Worm (Caenorhabditis elegans) whole organism, L1 larva: ENCODE data around the gene F21C10.6.
A peak's percentile ranks its signal among the peaks of the same experiment; 100 is the strongest.

Experiments
- C34B4.2 ChIP-seq: sonication (generic microtip); optimal IDR thresholded peaks from 2 replicates; lab custom pipeline; 2017; ENCODE audit warnings: mild to moderate bottlenecking, missing genetic modification characterization, missing compliant biosample characterization
- Y116A8C.19 ChIP-seq: sonication (generic microtip); optimal IDR thresholded peaks from 2 replicates; lab custom pipeline; 2016; ENCODE audit warnings: missing compliant biosample characterization, missing genetic modification characterization, borderline replicate concordance
- aha-1 ChIP-seq: fragments of 150-350 bp; optimal IDR thresholded peaks from 2 replicates; lab custom pipeline; 2014; ENCODE audit warnings: missing biosample characterization, missing genetic modification characterization
- ama-1 ChIP-seq: fragments of 150-350 bp; optimal IDR thresholded peaks from 2 replicates; lab custom pipeline; 2014
- blmp-1 ChIP-seq: fragments of 150-350 bp; optimal IDR thresholded peaks from 2 replicates; lab custom pipeline; 2014; ENCODE audit warnings: missing biosample characterization, missing genetic modification characterization
- ceh-82 ChIP-seq, 3 experiments: fragments of 150-350 bp in 1 of 3; sonication (generic microtip) in 2 of 3; optimal IDR thresholded peaks; 2 replicates each; lab custom pipeline; 2014 to 2017; ENCODE audit warnings: missing biosample characterization in 3 of 3, missing genetic modification characterization in 3 of 3
- ceh-88 ChIP-seq: fragments of 200-800 bp; sonication (Bioruptor generic); IDR thresholded peaks from 2 replicates; pipeline ENCODE4 v1.3.6; 2022; ENCODE audit warnings: missing genetic modification characterization, missing compliant biosample characterization
- ceh-90 ChIP-seq: sonication (generic microtip); optimal IDR thresholded peaks from 2 replicates; lab custom pipeline; 2016; ENCODE audit warnings: missing genetic modification characterization, missing compliant biosample characterization
- ces-1 ChIP-seq: fragments of 150-350 bp; optimal IDR thresholded peaks from 2 replicates; lab custom pipeline; 2014; ENCODE audit warnings: missing biosample characterization, missing genetic modification reagents, missing genetic modification characterization
- dpl-1 ChIP-seq, 3 experiments: fragments of 150-350 bp in 2 of 3; sonication (generic microtip) in 1 of 3; optimal IDR thresholded peaks; 2 replicates each; lab custom pipeline; 2014 to 2017; ENCODE audit warnings: missing biosample characterization in 3 of 3, missing genetic modification characterization in 3 of 3, missing genetic modification reagents in 3 of 3
- efl-1 ChIP-seq, 4 experiments: fragments of 150-350 bp; optimal IDR thresholded peaks in 3 of 4; peaks in 1 of 4; 1 replicate in 1 of 4; 2 replicates in 3 of 4; lab custom pipeline; 2014; ENCODE audit warnings: missing biosample characterization in 2 of 4, missing genetic modification characterization in 2 of 4, missing genetic modification reagents in 2 of 4
- egl-27 ChIP-seq, 2 experiments: fragments of 150-350 bp in 1 of 2; sonication (generic microtip); optimal IDR thresholded peaks; 3 replicates each; lab custom pipeline; 2017 to 2018; ENCODE audit warnings: missing biosample characterization in 2 of 2, missing genetic modification characterization in 2 of 2, missing genetic modification reagents in 2 of 2
- elt-3 ChIP-seq, 6 experiments: fragments of 150-350 bp in 1 of 6; sonication (generic microtip); optimal IDR thresholded peaks; 2 replicates each; lab custom pipeline; 2017 to 2018; ENCODE audit warnings: missing biosample characterization in 6 of 6, missing genetic modification characterization in 6 of 6, inconsistent platforms in 1 of 6
- ets-5 ChIP-seq: fragments of 200-800 bp; sonication (Bioruptor generic); IDR thresholded peaks from 2 replicates; pipeline ENCODE4 v1.3.6; 2022; ENCODE audit warnings: missing genetic modification characterization, missing compliant biosample characterization
- fkh-10 ChIP-seq: sonication (generic microtip); optimal IDR thresholded peaks from 2 replicates; lab custom pipeline; 2017; ENCODE audit warnings: missing biosample characterization, missing genetic modification reagents, missing genetic modification characterization
- fos-1 ChIP-seq: fragments of 150-350 bp; optimal IDR thresholded peaks from 2 replicates; lab custom pipeline; 2014; ENCODE audit warnings: missing biosample characterization, missing genetic modification characterization
- grh-1 ChIP-seq: fragments of 200-800 bp; sonication (Bioruptor generic); IDR thresholded peaks from 2 replicates; pipeline ENCODE4 v1.3.6; 2022; ENCODE audit warnings: missing genetic modification reagents, missing genetic modification characterization, missing compliant biosample characterization
- hpl-2 ChIP-seq: fragments of 150-350 bp; optimal IDR thresholded peaks from 2 replicates; lab custom pipeline; 2014; ENCODE audit warnings: missing biosample characterization, missing genetic modification reagents, missing genetic modification characterization
- irx-1 ChIP-seq: sonication (generic microtip); optimal IDR thresholded peaks from 2 replicates; lab custom pipeline; 2016; ENCODE audit warnings: missing genetic modification characterization, missing compliant biosample characterization
- jun-1 ChIP-seq: fragments of 150-350 bp; optimal IDR thresholded peaks from 2 replicates; lab custom pipeline; 2014; ENCODE audit warnings: missing biosample characterization, missing genetic modification reagents, missing genetic modification characterization
- lin-13 ChIP-seq: fragments of 150-350 bp; optimal IDR thresholded peaks from 2 replicates; lab custom pipeline; 2014; ENCODE audit warnings: missing biosample characterization, missing genetic modification reagents, missing genetic modification characterization
- lin-14 ChIP-seq: fragments of 200-800 bp; sonication (Bioruptor generic); optimal IDR thresholded peaks from 2 replicates; lab custom pipeline; 2018; ENCODE audit warnings: mild to moderate bottlenecking, missing genetic modification characterization, moderate library complexity, missing compliant biosample characterization
- lin-15B ChIP-seq: fragments of 150-350 bp; sonication (generic microtip); optimal IDR thresholded peaks from 3 replicates; lab custom pipeline; 2014; ENCODE audit warnings: missing biosample characterization, missing genetic modification characterization
- lin-35 ChIP-seq, 2 experiments: fragments of 150-350 bp; optimal IDR thresholded peaks; 2 replicates each; lab custom pipeline; 2014; ENCODE audit warnings: missing biosample characterization in 2 of 2, missing genetic modification characterization in 2 of 2, missing genetic modification reagents in 2 of 2
- lir-3 ChIP-seq: sonication (generic microtip); optimal IDR thresholded peaks from 2 replicates; lab custom pipeline; 2016; ENCODE audit warnings: mild to moderate bottlenecking, missing genetic modification characterization, moderate library complexity, missing compliant biosample characterization; ENCODE audit not compliant: poor library complexity
- mdl-1 ChIP-seq, 2 experiments: fragments of 150-350 bp; optimal IDR thresholded peaks; 2 replicates each; lab custom pipeline; 2014 to 2017; ENCODE audit warnings: missing biosample characterization in 2 of 2, missing genetic modification characterization in 2 of 2, inconsistent platforms in 1 of 2
- mef-2 ChIP-seq: fragments of 150-350 bp; optimal IDR thresholded peaks from 2 replicates; lab custom pipeline; 2014; ENCODE audit warnings: missing biosample characterization, missing genetic modification characterization
- mep-1 ChIP-seq: fragments of 150-350 bp; optimal IDR thresholded peaks from 2 replicates; lab custom pipeline; 2014; ENCODE audit warnings: missing biosample characterization, missing genetic modification characterization
- nhr-11 ChIP-seq: fragments of 150-350 bp; optimal IDR thresholded peaks from 2 replicates; lab custom pipeline; 2014; ENCODE audit warnings: missing biosample characterization, missing genetic modification characterization
- nhr-20 ChIP-seq: sonication (generic microtip); optimal IDR thresholded peaks from 2 replicates; lab custom pipeline; 2016; ENCODE audit warnings: mild to moderate bottlenecking, missing genetic modification characterization, missing compliant biosample characterization
- nhr-237 ChIP-seq: fragments of 150-350 bp; optimal IDR thresholded peaks from 2 replicates; lab custom pipeline; 2014; ENCODE audit warnings: missing biosample characterization, missing genetic modification characterization
- nhr-76 ChIP-seq: sonication (generic microtip); optimal IDR thresholded peaks from 2 replicates; lab custom pipeline; 2017; ENCODE audit warnings: missing biosample characterization, missing genetic modification characterization
- nhr-77 ChIP-seq: fragments of 150-350 bp; optimal IDR thresholded peaks from 2 replicates; lab custom pipeline; 2014; ENCODE audit warnings: missing biosample characterization, missing genetic modification characterization
- nhr-84 ChIP-seq: sonication (generic microtip); optimal IDR thresholded peaks from 2 replicates; lab custom pipeline; 2017; ENCODE audit warnings: missing biosample characterization, missing genetic modification characterization
- nhr-85 ChIP-seq: sonication (generic microtip); peaks from one replicate; lab custom pipeline; 2016; ENCODE audit warnings: missing genetic modification characterization, inconsistent platforms, missing compliant biosample characterization
- nhr-90 ChIP-seq: sonication (generic microtip); optimal IDR thresholded peaks from 2 replicates; lab custom pipeline; 2016; ENCODE audit warnings: mild to moderate bottlenecking, missing genetic modification characterization, missing compliant biosample characterization; ENCODE audit not compliant: poor library complexity
- pag-3 ChIP-seq: sonication (generic microtip); optimal IDR thresholded peaks from 2 replicates; lab custom pipeline; 2017; ENCODE audit warnings: missing genetic modification characterization, mild to moderate bottlenecking, missing compliant biosample characterization, antibody characterized with exemption, borderline replicate concordance; ENCODE audit not compliant: insufficient read depth
- pax-3 ChIP-seq: fragments of 200-800 bp; sonication (Bioruptor generic); optimal IDR thresholded peaks from 2 replicates; lab custom pipeline; 2018; ENCODE audit warnings: mild to moderate bottlenecking, missing genetic modification characterization, moderate library complexity, missing compliant biosample characterization
- snu-23 ChIP-seq: sonication (generic microtip); optimal IDR thresholded peaks from 2 replicates; lab custom pipeline; 2016; ENCODE audit warnings: missing genetic modification characterization, missing compliant biosample characterization
- sox-4 ChIP-seq: sonication (generic microtip); optimal IDR thresholded peaks from 2 replicates; lab custom pipeline; 2016; ENCODE audit warnings: missing genetic modification characterization, missing compliant biosample characterization
- tlp-1 ChIP-seq: fragments of 150-350 bp; optimal IDR thresholded peaks from 2 replicates; lab custom pipeline; 2014; ENCODE audit warnings: missing biosample characterization, missing genetic modification characterization
- unc-130 ChIP-seq: fragments of 150-350 bp; optimal IDR thresholded peaks from 2 replicates; lab custom pipeline; 2017; ENCODE audit warnings: missing biosample characterization, missing genetic modification characterization, inconsistent platforms
- unc-98 ChIP-seq: fragments of 200-800 bp; sonication (Bioruptor generic); IDR thresholded peaks from 2 replicates; pipeline ENCODE4 v1.3.6; 2022; ENCODE audit warnings: missing genetic modification characterization, missing compliant biosample characterization
- xbp-1 ChIP-seq: sonication (generic microtip); optimal IDR thresholded peaks from 2 replicates; lab custom pipeline; 2016; ENCODE audit warnings: missing genetic modification characterization, missing compliant biosample characterization

Gene F21C10.6

DNA sequence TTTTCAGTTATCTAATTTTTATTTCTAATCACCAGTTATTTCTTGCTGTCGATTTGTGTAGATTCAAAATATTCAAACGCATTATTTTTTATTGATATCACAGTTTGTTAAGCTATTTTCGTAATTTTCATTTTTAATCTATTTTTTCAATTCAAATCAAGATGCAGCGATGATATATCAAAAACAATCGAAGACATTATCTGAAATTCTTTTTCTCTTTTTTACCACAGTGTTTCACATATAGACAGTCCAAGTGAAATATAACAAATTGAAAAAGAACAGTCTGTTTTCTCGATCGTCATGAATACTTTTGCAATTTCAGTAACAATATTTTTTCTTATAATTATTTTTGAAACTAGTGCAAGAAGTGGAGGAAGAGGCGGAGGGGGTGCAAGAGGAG lies 1.1 kb downstream of the F21C10.6 start, which contains the start of gene F21C10.5:
TSS of gene F21C10.5 (plus strand) at position 301 of the 400 bp plus-strand sequence.
- TF ChIP-seq nhr-84 (tag; lab: Kevin White, UChicago) (no peak), jun-1 (tag; lab: Kevin White, UChicago) (no peak), nhr-20 (tag; lab: Kevin White, UChicago) (no peak), C34B4.2 (no peak), mdl-1 (tag; optimal IDR thresholded peaks at IDR 0.05; lab: Kevin White, UChicago) (no peak), lin-15B (tag; lab: Kevin White, UChicago) (no peak), ceh-88 (GFP tag; lab: Robert Waterston, UW) (no peak), lin-14 (GFP tag; lab: Kevin White, UChicago) (no peak)

ce11 chrV:9126316-9126715 lies 2.0 kb downstream of the F21C10.6 start, which contains the start of gene F21C10.4:
TSS of gene F21C10.4 (plus strand) at chrV:9126616.
- TF ChIP-seq lin-35 (GFP tag; optimal IDR thresholded peaks at IDR 0.05; lab: Kevin White, UChicago) = no peak
- no peak for TF ChIP-seq efl-1 (optimal IDR thresholded peaks at IDR 0.05; lab: Kevin White, UChicago)
- TF ChIP-seq efl-1 (GFP tag; optimal IDR thresholded peaks at IDR 0.05 in 1 of 2; lab: Kevin White, UChicago) = peak in 1 of 2 experiments; percentile 35

DNA sequence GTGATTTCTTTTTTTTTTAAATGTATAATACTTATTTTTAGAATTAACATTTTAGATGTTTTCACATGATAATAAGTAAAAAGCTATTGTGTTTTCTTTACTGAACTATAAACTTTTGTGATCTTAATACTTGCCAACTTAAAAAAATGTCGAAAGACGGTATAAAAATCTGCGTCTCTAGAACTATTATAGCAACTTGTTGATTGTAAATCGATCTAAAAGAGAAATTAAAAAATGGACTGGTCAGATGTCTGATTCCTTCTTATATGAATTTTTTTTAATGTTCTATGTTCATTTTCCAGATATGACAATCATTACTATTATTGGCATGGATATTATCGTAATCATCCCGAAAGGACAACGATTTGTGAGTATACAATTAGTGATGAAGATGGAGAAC lies 3.5 kb downstream of the F21C10.6 start, which contains the start of gene F21C10.3:
TSS of gene F21C10.3 (plus strand) at position 301 of the 400 bp plus-strand sequence.
- TF ChIP-seq jun-1 (tag; lab: Kevin White, UChicago) (no peak), ceh-88 (GFP tag; lab: Robert Waterston, UW) (no peak)

- no peak for TF ChIP-seq elt-3 (tag; optimal IDR thresholded peaks at IDR 0.05; lab: Kevin White, UChicago)
- peak in 1 of 3 experiments; percentile 41 for TF ChIP-seq dpl-1 (GFP tag; optimal IDR thresholded peaks at IDR 0.05; lab: Kevin White, UChicago)
- peak in 1 of 2 experiments; percentile 42 for TF ChIP-seq lin-35 (GFP tag; optimal IDR thresholded peaks at IDR 0.05; lab: Kevin White, UChicago)
- TF ChIP-seq mef-2 (tag; lab: Kevin White, UChicago) = peak; percentile 87
- TF ChIP-seq ces-1 = no peak
- peak; percentile 54 for TF ChIP-seq snu-23 (GFP tag; lab: Kevin White, UChicago)
- TF ChIP-seq fos-1 (tag; lab: Kevin White, UChicago) = peak; percentile 52
- TF ChIP-seq nhr-76 = no peak
- TF ChIP-seq tlp-1 (tag; lab: Kevin White, UChicago) = no peak
- no peak for TF ChIP-seq ceh-90 (tag; lab: Kevin White, UChicago)
- no peak for TF ChIP-seq nhr-90 (tag; lab: Kevin White, UChicago)
- TF ChIP-seq ets-5 = no peak
- no peak for TF ChIP-seq grh-1 (GFP tag; lab: Robert Waterston, UW)
- no peak for TF ChIP-seq nhr-237 (tag; lab: Kevin White, UChicago)
- TF ChIP-seq blmp-1 (tag; lab: Kevin White, UChicago) = no peak
- TF ChIP-seq nhr-85 (tag; lab: Kevin White, UChicago) = no peak
- no peak for TF ChIP-seq ama-1 (lab: Kevin White, UChicago)
- TF ChIP-seq ceh-82 (tag; optimal IDR thresholded peaks at IDR 0.05; lab: Kevin White, UChicago) = peak; percentile 6 to 54 (median 43)
- TF ChIP-seq C34B4.2 = no peak
- TF ChIP-seq egl-27 (tag; optimal IDR thresholded peaks at IDR 0.05; lab: Kevin White, UChicago) = no peak
- peak; percentile 31 for TF ChIP-seq fkh-10 (GFP tag; lab: Kevin White, UChicago)
- peak; percentile 50 for TF ChIP-seq nhr-77 (tag; lab: Kevin White, UChicago)
- TF ChIP-seq Y116A8C.19 (tag; lab: Kevin White, UChicago) = no peak
- no peak for TF ChIP-seq lin-13 (GFP tag; lab: Kevin White, UChicago)
- TF ChIP-seq aha-1 (tag; lab: Kevin White, UChicago) = no peak
- peak; percentile 24 for TF ChIP-seq irx-1 (tag; lab: Kevin White, UChicago)
- no peak for TF ChIP-seq lir-3
- TF ChIP-seq pax-3 (tag; lab: Kevin White, UChicago) = peak; percentile 77
- peak; percentile 72 for TF ChIP-seq nhr-20 (tag; lab: Kevin White, UChicago)
- TF ChIP-seq xbp-1 (tag; lab: Kevin White, UChicago) = peak; percentile 64
- no peak for TF ChIP-seq hpl-2 (GFP tag; lab: Kevin White, UChicago)
- TF ChIP-seq lin-14 (GFP tag; lab: Kevin White, UChicago) = peak; percentile 93
- TF ChIP-seq pag-3 = peak; percentile 35
- peak in 1 of 2 experiments; percentile 35 for TF ChIP-seq mdl-1 (tag; optimal IDR thresholded peaks at IDR 0.05; lab: Kevin White, UChicago)
- no peak for TF ChIP-seq unc-98 (GFP tag; lab: Robert Waterston, UW)
- peak; percentile 78 for TF ChIP-seq nhr-11 (tag; lab: Kevin White, UChicago)
- TF ChIP-seq mep-1 (tag; lab: Kevin White, UChicago) = peak; percentile 42
- TF ChIP-seq efl-1 (optimal IDR thresholded peaks at IDR 0.05; lab: Kevin White, UChicago) = peak; percentile 40 to 46
- TF ChIP-seq efl-1 (GFP tag; optimal IDR thresholded peaks at IDR 0.05 in 1 of 2; lab: Kevin White, UChicago) = peak; percentile 25 to 89
- TF ChIP-seq sox-4 (tag; lab: Kevin White, UChicago) = peak; percentile 77
- TF ChIP-seq ceh-88 (GFP tag; lab: Robert Waterston, UW) = no peak
- no peak for TF ChIP-seq unc-130 (tag; lab: Kevin White, UChicago)
Measured at ce11 chrV:9128562-9128961, 4.3 kb downstream of the F21C10.6 start.
